Worm (Caenorhabditis elegans): ENCODE results near the gene sdz-12.

- TF ChIP-seq unc-3 (GFP tag; conservative IDR thresholded peaks at IDR 0.05) (no peak), unc-3 (tag; optimal IDR thresholded peaks at IDR 0.05) (no peak), che-1 (tag; optimal IDR thresholded peaks at IDR 0.05) (no peak), pax-1 (tag; optimal IDR thresholded peaks at IDR 0.05) (no peak), pqm-1 (tag; optimal IDR thresholded peaks at IDR 0.05) (no peak), hlh-13 (GFP tag; optimal IDR thresholded peaks at IDR 0.05) (no peak)
These were observed 32.9 kb upstream of the sdz-12 start, which contains the start of gene srx-112 for ce11 chrII:3764486-3764885.

Measured in whole organism, late embryonic.